Fruit fly (Drosophila melanogaster) whole organism, embryonic: Measurements from ENCODE around the gene mRpS31.

Experiments
- Atf6 ChIP-seq: fragments of 200-800 bp; sonication (Bioruptor generic); IDR thresholded peaks from 2 replicates; pipeline ENCODE4 v1.3.6; 2022; ENCODE audit warnings: missing biosample characterization, missing genetic modification characterization
- CG10321 ChIP-seq: fragments of 200-800 bp; sonication (Bioruptor generic); IDR thresholded peaks from 2 replicates; pipeline ENCODE4 v1.3.6; 2022; ENCODE audit warnings: missing biosample characterization, missing genetic modification characterization
- CG10565 ChIP-seq: fragments of 200-800 bp; sonication (Bioruptor generic); optimal IDR thresholded peaks from 3 replicates; lab custom pipeline; 2016; ENCODE audit warnings: missing biosample characterization, mild to moderate bottlenecking, missing genetic modification characterization
- CG11696 ChIP-seq: fragments of 200-800 bp; sonication (Bioruptor generic); IDR thresholded peaks from 2 replicates; pipeline ENCODE4 v1.3.6; 2022; ENCODE audit warnings: missing biosample characterization, missing genetic modification characterization
- CG13624 ChIP-seq: fragments of 200-800 bp; sonication (Bioruptor generic); optimal IDR thresholded peaks from 2 replicates; lab custom pipeline; 2016; ENCODE audit warnings: missing biosample characterization, missing genetic modification characterization
- CG14050 ChIP-seq: fragments of 200-800 bp; sonication (Bioruptor generic); IDR thresholded peaks from 3 replicates; pipeline ENCODE4 v1.3.6; 2022; ENCODE audit warnings: missing biosample characterization, missing genetic modification characterization
- CG16813 ChIP-seq: fragments of 200-800 bp; sonication (Bioruptor generic); IDR thresholded peaks from 3 replicates; pipeline ENCODE4 v1.3.6; 2022; ENCODE audit warnings: missing biosample characterization, missing genetic modification characterization; ENCODE audit not compliant: partially characterized antibody
- CG17612 ChIP-seq: fragments of 200-800 bp; sonication (Bioruptor generic); IDR thresholded peaks from 2 replicates; pipeline ENCODE4 v1.3.6; 2022; ENCODE audit warnings: missing biosample characterization, missing genetic modification characterization
- CG17802 ChIP-seq: fragments of 200-800 bp; sonication (Bioruptor generic); optimal IDR thresholded peaks from 2 replicates; lab custom pipeline; 2018; ENCODE audit warnings: missing biosample characterization, mild to moderate bottlenecking, missing genetic modification characterization, moderate library complexity
- CG18619 ChIP-seq: fragments of 200-800 bp; sonication (Bioruptor generic); optimal IDR thresholded peaks from 3 replicates; lab custom pipeline; 2017; ENCODE audit warnings: missing biosample characterization, mild to moderate bottlenecking, missing genetic modification characterization
- CG2202 ChIP-seq: fragments of 200-800 bp; sonication (Bioruptor generic); optimal IDR thresholded peaks from 2 replicates; lab custom pipeline; 2018; ENCODE audit warnings: missing biosample characterization, mild to moderate bottlenecking, missing genetic modification characterization
- CG3726 ChIP-seq: fragments of 200-800 bp; sonication (Bioruptor generic); IDR thresholded peaks from 3 replicates; pipeline ENCODE4, ENCODE4 v1.3.6; 2022; ENCODE audit warnings: missing biosample characterization, missing genetic modification characterization
- CG4282 ChIP-seq: fragments of 200-800 bp; sonication (Bioruptor generic); optimal IDR thresholded peaks from 2 replicates; lab custom pipeline; 2016; ENCODE audit warnings: missing biosample characterization, missing genetic modification characterization
- CG4424 ChIP-seq: fragments of 200-800 bp; sonication (Bioruptor generic); optimal IDR thresholded peaks from 3 replicates; lab custom pipeline; 2016; ENCODE audit warnings: missing biosample characterization, missing genetic modification characterization
- CG4730 ChIP-seq: fragments of 200-800 bp; sonication (Bioruptor generic); IDR thresholded peaks from 2 replicates; pipeline ENCODE4 v1.3.6; 2022; ENCODE audit warnings: missing biosample characterization, missing genetic modification characterization
- CG8089 ChIP-seq: fragments of 200-800 bp; sonication (Bioruptor generic); optimal IDR thresholded peaks from 3 replicates; lab custom pipeline; 2016; ENCODE audit warnings: missing biosample characterization, missing genetic modification characterization
- CG8359 ChIP-seq: fragments of 200-800 bp; sonication (Bioruptor generic); optimal IDR thresholded peaks from 2 replicates; lab custom pipeline; 2017; ENCODE audit warnings: missing biosample characterization, mild to moderate bottlenecking, missing genetic modification characterization, borderline replicate concordance
- CG8924 ChIP-seq: fragments of 200-800 bp; optimal IDR thresholded peaks from 3 replicates; lab custom pipeline; 2019; ENCODE audit warnings: missing biosample characterization, mild to moderate bottlenecking, missing genetic modification characterization, moderate library complexity
- CG9727 ChIP-seq: fragments of 200-800 bp; sonication (Bioruptor generic); optimal IDR thresholded peaks from 3 replicates; lab custom pipeline; 2017; ENCODE audit warnings: missing biosample characterization, mild to moderate bottlenecking, missing genetic modification characterization
- D19A ChIP-seq: fragments of 200-800 bp; optimal IDR thresholded peaks from 3 replicates; lab custom pipeline; 2019; ENCODE audit warnings: missing biosample characterization, mild to moderate bottlenecking, missing genetic modification characterization, moderate library complexity
- Dfd ChIP-seq, 2 experiments: fragments of >200 bp; optimal IDR thresholded peaks; 2 replicates each; lab custom pipeline; 2017; ENCODE audit warnings: missing biosample characterization in 2 of 2, missing genetic modification characterization in 2 of 2
- Dip3 ChIP-seq: fragments of 200-800 bp; sonication (Bioruptor generic); optimal IDR thresholded peaks from 3 replicates; lab custom pipeline; 2016; ENCODE audit warnings: missing biosample characterization, missing genetic modification characterization
- E2f2 ChIP-seq: fragments of 200-800 bp; sonication (Bioruptor generic); IDR thresholded peaks from 2 replicates; pipeline ENCODE4 v1.3.6; 2022; ENCODE audit warnings: missing biosample characterization, missing genetic modification characterization
- Gsc ChIP-seq: fragments of 200-800 bp; sonication (Bioruptor generic); IDR thresholded peaks from 2 replicates; pipeline ENCODE4 v1.3.6; 2022; ENCODE audit warnings: missing biosample characterization, missing genetic modification characterization
- Hmx ChIP-seq: fragments of 200-800 bp; sonication (Bioruptor generic); optimal IDR thresholded peaks from 2 replicates; lab custom pipeline; 2016; ENCODE audit warnings: missing biosample characterization, missing genetic modification characterization
- Jarid2 ChIP-seq: fragments of 200-800 bp; sonication (Bioruptor generic); optimal IDR thresholded peaks from 3 replicates; lab custom pipeline; 2017; ENCODE audit warnings: mild to moderate bottlenecking, missing biosample characterization, missing genetic modification reagents, missing genetic modification characterization
- Mes4 ChIP-seq: fragments of 200-800 bp; sonication (Bioruptor generic); optimal IDR thresholded peaks from 2 replicates; lab custom pipeline; 2016; ENCODE audit warnings: missing biosample characterization, missing genetic modification characterization
- NK7.1 ChIP-seq: fragments of 200-800 bp; sonication (Bioruptor generic); optimal IDR thresholded peaks from 3 replicates; lab custom pipeline; 2016; ENCODE audit warnings: missing biosample characterization, missing genetic modification characterization
- Spps ChIP-seq: fragments of 200-800 bp; sonication (Bioruptor generic); optimal IDR thresholded peaks from 2 replicates; lab custom pipeline; 2018; ENCODE audit warnings: missing biosample characterization, mild to moderate bottlenecking, missing genetic modification characterization
- amos ChIP-seq: fragments of 200-800 bp; sonication (Bioruptor generic); IDR thresholded peaks from 2 replicates; pipeline ENCODE4 v1.3.6; 2022; ENCODE audit warnings: missing biosample characterization, missing genetic modification characterization; ENCODE audit not compliant: partially characterized antibody
- btn ChIP-seq: fragments of 200-800 bp; sonication (Bioruptor generic); optimal IDR thresholded peaks from 2 replicates; lab custom pipeline; 2016; ENCODE audit warnings: missing biosample characterization, missing genetic modification characterization
- ci ChIP-seq: fragments of 200-800 bp; sonication (Bioruptor generic); IDR thresholded peaks from 3 replicates; pipeline ENCODE4 v1.3.6; 2022; ENCODE audit warnings: missing biosample characterization, missing genetic modification characterization
- dmrt11E ChIP-seq: fragments of 200-800 bp; sonication (Bioruptor generic); optimal IDR thresholded peaks from 3 replicates; lab custom pipeline; 2018; ENCODE audit warnings: missing biosample characterization, mild to moderate bottlenecking, missing genetic modification characterization, moderate library complexity
- exex ChIP-seq: fragments of 200-800 bp; sonication (Bioruptor generic); optimal IDR thresholded peaks from 4 replicates; lab custom pipeline; 2018; ENCODE audit warnings: missing biosample characterization, mild to moderate bottlenecking, missing genetic modification characterization, moderate library complexity
- gro ChIP-seq: fragments of 200-800 bp; sonication (Bioruptor generic); optimal IDR thresholded peaks from 2 replicates; lab custom pipeline; 2016; ENCODE audit warnings: missing biosample characterization, missing genetic modification characterization
- insv ChIP-seq, 2 experiments: fragments of 200-800 bp; sonication (Bioruptor generic); optimal IDR thresholded peaks; 3 replicates each; lab custom pipeline; 2016 to 2018; ENCODE audit warnings: missing biosample characterization in 2 of 2, missing genetic modification characterization in 2 of 2
- lmd ChIP-seq: fragments of 200-800 bp; sonication (Bioruptor generic); IDR thresholded peaks from 2 replicates; pipeline ENCODE4 v1.3.6; 2022; ENCODE audit warnings: missing biosample characterization, missing genetic modification characterization
- luna ChIP-seq: fragments of 200-800 bp; sonication (Bioruptor generic); optimal IDR thresholded peaks from 2 replicates; lab custom pipeline; 2016; ENCODE audit warnings: missing biosample characterization, missing genetic modification characterization
- odd ChIP-seq: fragments of 200-800 bp; sonication (Bioruptor generic); optimal IDR thresholded peaks from 2 replicates; lab custom pipeline; 2017; ENCODE audit warnings: missing biosample characterization, mild to moderate bottlenecking, missing genetic modification characterization
- onecut ChIP-seq: fragments of 200-800 bp; sonication (Bioruptor generic); IDR thresholded peaks from 2 replicates; pipeline ENCODE4 v1.3.6; 2022; ENCODE audit warnings: missing biosample characterization, missing genetic modification characterization
- org-1 ChIP-seq: fragments of 200-800 bp; sonication (Bioruptor generic); optimal IDR thresholded peaks from 2 replicates; lab custom pipeline; 2017; ENCODE audit warnings: missing biosample characterization, missing genetic modification characterization
- peb ChIP-seq: fragments of 200-800 bp; sonication (Bioruptor generic); IDR thresholded peaks from 2 replicates; pipeline ENCODE4 v1.3.6; 2022; ENCODE audit warnings: missing biosample characterization, missing genetic modification characterization
- pita ChIP-seq: fragments of 200-800 bp; sonication (Bioruptor generic); optimal IDR thresholded peaks from 2 replicates; lab custom pipeline; 2017; ENCODE audit warnings: missing biosample characterization, mild to moderate bottlenecking, missing genetic modification characterization
- sens-2 ChIP-seq: fragments of 200-800 bp; sonication (Bioruptor generic); IDR thresholded peaks from 2 replicates; pipeline ENCODE4 v1.3.6; 2022; ENCODE audit warnings: missing biosample characterization, missing genetic modification characterization
- sob ChIP-seq: fragments of 200-800 bp; sonication (Bioruptor generic); IDR thresholded peaks from 2 replicates; pipeline ENCODE4 v1.3.6; 2022; ENCODE audit warnings: missing biosample characterization, missing genetic modification characterization
- sqz ChIP-seq: fragments of 200-800 bp; sonication (Bioruptor generic); optimal IDR thresholded peaks from 3 replicates; lab custom pipeline; 2018; ENCODE audit warnings: missing biosample characterization, mild to moderate bottlenecking, missing genetic modification characterization
- tup ChIP-seq: fragments of 200-800 bp; sonication (Bioruptor generic); optimal IDR thresholded peaks from 2 replicates; lab custom pipeline; 2016; ENCODE audit warnings: missing biosample characterization, mild to moderate bottlenecking, missing genetic modification characterization, moderate library complexity
- yki ChIP-seq: fragments of >200 bp; optimal IDR thresholded peaks from 3 replicates; lab custom pipeline; 2018
- z ChIP-seq: fragments of 200-800 bp; sonication (Bioruptor generic); IDR thresholded peaks from 3 replicates; pipeline ENCODE4 v1.3.6; 2022; ENCODE audit warnings: missing biosample characterization, missing genetic modification characterization
- zen ChIP-seq: fragments of 200-800 bp; sonication (Bioruptor generic); optimal IDR thresholded peaks from 3 replicates; lab custom pipeline; 2018; ENCODE audit warnings: missing biosample characterization, mild to moderate bottlenecking, missing genetic modification characterization, moderate library complexity
- zf30C ChIP-seq: fragments of 200-800 bp; sonication (Bioruptor generic); optimal IDR thresholded peaks from 3 replicates; lab custom pipeline; 2018; ENCODE audit warnings: missing biosample characterization, mild to moderate bottlenecking, missing genetic modification characterization

Gene mRpS31

dm6 chr3L:16021064-16021683 lies 16.2 kb downstream of the mRpS31 start (continued):
- TF ChIP-seq lmd (GFP tag; lab: Robert Waterston, UW) (no peak), CG3726 (GFP tag; lab: Robert Waterston, UW) (0 out of 3 replicates have a peak, but pooled peaks have one; percentile 8), sob (no peak), Gsc (GFP tag; lab: Robert Waterston, UW) (peak; percentile 32; the same call in 1 of the 2 replicates), tup (GFP tag; lab: Kevin White, UChicago) (no peak), amos (GFP tag; lab: Robert Waterston, UW) (no peak), zf30C (GFP tag; lab: Kevin White, UChicago) (peak; percentile 80), Atf6 (GFP tag; lab: Robert Waterston, UW) (no peak), onecut (GFP tag; lab: Robert Waterston, UW) (peak; percentile 27; the same call in 1 of the 2 replicates), gro (GFP tag; lab: Kevin White, UChicago) (no peak), pita (GFP tag; lab: Kevin White, UChicago) (no peak), org-1 (GFP tag; lab: Kevin White, UChicago) (peak; percentile 17), CG11696 (GFP tag; lab: Robert Waterston, UW) (no peak), E2f2 (GFP tag; lab: Robert Waterston, UW) (peak; percentile 18; the same call in 1 of the 2 replicates), sqz (GFP tag; lab: Kevin White, UChicago) (peak; percentile 2), Jarid2 (GFP tag; lab: Kevin White, UChicago) (no peak), CG8924 (tag; lab: Kevin White, UChicago) (peak; percentile 73), CG4730 (GFP tag; lab: Robert Waterston, UW) (peak; percentile 38; the same call in 1 of the 2 replicates), CG14050 (GFP tag; lab: Robert Waterston, UW) (no peak), NK7.1 (no peak), CG2202 (tag; lab: Kevin White, UChicago) (peak; percentile 66), zen (tag; lab: Kevin White, UChicago) (peak; percentile 89), CG10565 (GFP tag; lab: Kevin White, UChicago) (no peak), D19A (tag; lab: Kevin White, UChicago) (peak; percentile 65), CG8359 (GFP tag; lab: Kevin White, UChicago) (peak; percentile 37), CG17612 (GFP tag; lab: Robert Waterston, UW) (no peak), peb (GFP tag; lab: Robert Waterston, UW) (peak; percentile 36; the same call in 1 of the 2 replicates), CG18619 (GFP tag; lab: Kevin White, UChicago) (peak; percentile 12), Dfd (GFP tag; optimal IDR thresholded peaks at IDR 0.05; lab: Kevin White, UChicago) (no peak), odd (GFP tag; lab: Kevin White, UChicago) (no peak), dmrt11E (tag; lab: Kevin White, UChicago) (peak; percentile 92), CG16813 (GFP tag; lab: Robert Waterston, UW) (no peak), CG13624 (no peak), btn (GFP tag; lab: Kevin White, UChicago) (peak; percentile 37), Dip3 (GFP tag; lab: Kevin White, UChicago) (no peak), luna (GFP tag; lab: Kevin White, UChicago) (no peak), Mes4 (GFP tag; lab: Kevin White, UChicago) (peak; percentile 11), sens-2 (GFP tag; lab: Robert Waterston, UW) (peak; percentile 23; the same call in 1 of the 2 replicates), CG9727 (GFP tag; lab: Kevin White, UChicago) (peak; percentile 80), ci (GFP tag; lab: Robert Waterston, UW) (peak; percentile 73), CG4282 (GFP tag; lab: Kevin White, UChicago) (no peak), CG10321 (GFP tag; lab: Robert Waterston, UW) (no peak), CG17802 (tag; lab: Kevin White, UChicago) (peak; percentile 9), z (GFP tag; lab: Robert Waterston, UW) (no peak), CG8089 (GFP tag; lab: Kevin White, UChicago) (peak; percentile 51), Hmx (GFP tag; lab: Kevin White, UChicago) (no peak), CG4424 (GFP tag; lab: Kevin White, UChicago) (peak; percentile 63), yki (no peak), insv (GFP tag; optimal IDR thresholded peaks at IDR 0.05; lab: Kevin White, UChicago) (no peak), exex (no peak), Spps (peak; percentile 64)
